Worm (Caenorhabditis elegans) whole organism, L2 larva: ENCODE results near the gene Y69E1A.1.

ENCODE experiments used
- mab-5 ChIP-seq: fragments of 150-350 bp; optimal IDR thresholded peaks from 2 replicates; lab custom pipeline; 2014; ENCODE audit warnings: missing biosample characterization, missing genetic modification characterization
- sma-3 ChIP-seq: sonication (generic microtip); optimal IDR thresholded peaks from 2 replicates; lab custom pipeline; 2016; ENCODE audit warnings: missing genetic modification reagents, missing genetic modification characterization, missing compliant biosample characterization

- TF ChIP-seq sma-3 (no peak), mab-5 (no peak)
These were observed 50.5 kb downstream of the Y69E1A.1 start for ce11 chrIV:10898160-10898559.
